Fruit fly (Drosophila melanogaster) whole organism, embryonic: ENCODE results near the gene CG12398.

Source experiments
- Ada2b ChIP-seq: fragments of 200-800 bp; sonication (Bioruptor generic); IDR thresholded peaks from 2 replicates; pipeline ENCODE4 v1.3.6; 2022; ENCODE audit warnings: missing biosample characterization, missing genetic modification characterization
- Blimp-1 ChIP-seq: fragments of 200-800 bp; sonication (Bioruptor generic); optimal IDR thresholded peaks from 3 replicates; lab custom pipeline; 2018; ENCODE audit warnings: missing biosample characterization, missing genetic modification characterization, mild to moderate bottlenecking, moderate library complexity, missing genetic modification reagents
- Bteb2 ChIP-seq: fragments of 200-800 bp; sonication (Bioruptor generic); optimal IDR thresholded peaks from 2 replicates; lab custom pipeline; 2016; ENCODE audit warnings: missing biosample characterization, missing genetic modification characterization
- CG11504 ChIP-seq: fragments of 200-800 bp; sonication (Bioruptor generic); optimal IDR thresholded peaks from 3 replicates; lab custom pipeline; 2019; ENCODE audit warnings: missing biosample characterization, mild to moderate bottlenecking, missing genetic modification characterization, moderate library complexity
- CG12071 ChIP-seq: fragments of 200-800 bp; sonication (Bioruptor generic); optimal IDR thresholded peaks from 3 replicates; lab custom pipeline; 2018; ENCODE audit warnings: missing biosample characterization, mild to moderate bottlenecking, missing genetic modification characterization
- CG12299 ChIP-seq: fragments of 200-800 bp; sonication (Bioruptor generic); optimal IDR thresholded peaks from 2 replicates; lab custom pipeline; 2018; ENCODE audit warnings: missing biosample characterization, mild to moderate bottlenecking, missing genetic modification characterization
- CG17361 ChIP-seq: fragments of 200-800 bp; sonication (Bioruptor generic); IDR thresholded peaks from 3 replicates; pipeline ENCODE4 v1.3.6; 2022; ENCODE audit warnings: missing biosample characterization, missing genetic modification characterization
- CG18262 ChIP-seq: fragments of 200-800 bp; optimal IDR thresholded peaks from 3 replicates; lab custom pipeline; 2019; ENCODE audit warnings: missing biosample characterization, mild to moderate bottlenecking, missing genetic modification characterization, moderate library complexity
- CG2202 ChIP-seq: fragments of 200-800 bp; sonication (Bioruptor generic); optimal IDR thresholded peaks from 2 replicates; lab custom pipeline; 2018; ENCODE audit warnings: missing biosample characterization, mild to moderate bottlenecking, missing genetic modification characterization
- CG3407 ChIP-seq: fragments of 200-800 bp; sonication (Bioruptor generic); optimal IDR thresholded peaks from 2 replicates; lab custom pipeline; 2018; ENCODE audit warnings: missing biosample characterization, mild to moderate bottlenecking, missing genetic modification characterization
- CG6254 ChIP-seq: fragments of 200-800 bp; sonication (Bioruptor generic); optimal IDR thresholded peaks from 3 replicates; lab custom pipeline; 2017; ENCODE audit warnings: mild to moderate bottlenecking, missing biosample characterization, missing genetic modification reagents, missing genetic modification characterization
- CG8388 ChIP-seq: fragments of 200-800 bp; sonication (Bioruptor generic); optimal IDR thresholded peaks from 2 replicates; lab custom pipeline; 2019; ENCODE audit warnings: missing biosample characterization, mild to moderate bottlenecking, missing genetic modification characterization, moderate library complexity
- CTCF ChIP-seq: fragments of 200-800 bp; sonication (Bioruptor generic); optimal IDR thresholded peaks from 2 replicates; lab custom pipeline; 2017; ENCODE audit warnings: missing biosample characterization, mild to moderate bottlenecking, missing genetic modification characterization, moderate library complexity
- CoRest ChIP-seq: fragments of 200-800 bp; sonication (Bioruptor generic); optimal IDR thresholded peaks from 3 replicates; lab custom pipeline; 2018; ENCODE audit warnings: missing biosample characterization, mild to moderate bottlenecking, missing genetic modification characterization, moderate library complexity
- D19A ChIP-seq: fragments of 200-800 bp; optimal IDR thresholded peaks from 3 replicates; lab custom pipeline; 2019; ENCODE audit warnings: missing biosample characterization, mild to moderate bottlenecking, missing genetic modification characterization, moderate library complexity
- Deaf1 ChIP-seq: fragments of 200-800 bp; optimal IDR thresholded peaks from 3 replicates; lab custom pipeline; 2019; ENCODE audit warnings: missing biosample characterization, mild to moderate bottlenecking, missing genetic modification characterization, moderate library complexity
- Doc2 ChIP-seq: fragments of 200-800 bp; sonication (Bioruptor generic); IDR thresholded peaks from 2 replicates; pipeline ENCODE4 v1.3.6; 2022; ENCODE audit warnings: missing biosample characterization, missing genetic modification characterization
- Drgx ChIP-seq: fragments of 200-800 bp; sonication (Bioruptor generic); IDR thresholded peaks from 2 replicates; pipeline ENCODE4 v1.3.6; 2022; ENCODE audit warnings: missing biosample characterization, missing genetic modification characterization
- HmgZ ChIP-seq: fragments of 200-800 bp; sonication (Bioruptor generic); optimal IDR thresholded peaks from 2 replicates; lab custom pipeline; 2018; ENCODE audit warnings: missing biosample characterization, mild to moderate bottlenecking, missing genetic modification characterization
- Hsf ChIP-seq: fragments of 200-800 bp; sonication (Bioruptor generic); optimal IDR thresholded peaks from 3 replicates; lab custom pipeline; 2016; ENCODE audit warnings: missing biosample characterization, missing genetic modification characterization
- Jarid2 ChIP-seq: fragments of 200-800 bp; sonication (Bioruptor generic); optimal IDR thresholded peaks from 3 replicates; lab custom pipeline; 2017; ENCODE audit warnings: mild to moderate bottlenecking, missing biosample characterization, missing genetic modification reagents, missing genetic modification characterization
- Med ChIP-seq: fragments of 200-800 bp; sonication (Bioruptor generic); peaks from one replicate; lab custom pipeline; 2016; ENCODE audit warnings: missing biosample characterization, missing genetic modification characterization, mild to moderate bottlenecking, inconsistent platforms, moderate library complexity
- Meics ChIP-seq: fragments of 200-800 bp; sonication (Bioruptor generic); optimal IDR thresholded peaks from 2 replicates; lab custom pipeline; 2017; ENCODE audit warnings: missing biosample characterization, mild to moderate bottlenecking, missing genetic modification characterization
- Sox102F ChIP-seq: fragments of 200-800 bp; sonication (Bioruptor generic); optimal IDR thresholded peaks from 2 replicates; lab custom pipeline; 2018; ENCODE audit warnings: missing biosample characterization, mild to moderate bottlenecking, missing genetic modification characterization, moderate library complexity
- Trl ChIP-seq, 3 experiments: fragments of >200 bp in 2 of 3; fragments of 200-800 bp in 1 of 3; sonication (Bioruptor generic) in 1 of 3; optimal IDR thresholded peaks; 2 replicates in 1 of 3; 3 replicates in 2 of 3; lab custom pipeline; 2016 to 2017; ENCODE audit warnings: missing biosample characterization in 1 of 3, missing genetic modification characterization in 1 of 3
- crol ChIP-seq: fragments of 200-800 bp; sonication (Bioruptor generic); IDR thresholded peaks from 2 replicates; pipeline ENCODE4 v1.3.6; 2022; ENCODE audit warnings: missing biosample characterization, missing genetic modification characterization
- cwo ChIP-seq: fragments of 200-800 bp; sonication (Bioruptor generic); optimal IDR thresholded peaks from 3 replicates; lab custom pipeline; 2017; ENCODE audit warnings: missing biosample characterization, missing genetic modification characterization, mild to moderate bottlenecking, moderate library complexity, missing genetic modification reagents
- da ChIP-seq: fragments of 200-800 bp; sonication (Bioruptor generic); optimal IDR thresholded peaks from 2 replicates; lab custom pipeline; 2016; ENCODE audit warnings: missing biosample characterization, missing genetic modification characterization
- ewg ChIP-seq: fragments of 200-800 bp; sonication (Bioruptor generic); optimal IDR thresholded peaks from 3 replicates; lab custom pipeline; 2017; ENCODE audit warnings: mild to moderate bottlenecking, missing biosample characterization, missing genetic modification reagents, missing genetic modification characterization
- fd64A ChIP-seq: fragments of 200-800 bp; sonication (Bioruptor generic); optimal IDR thresholded peaks from 3 replicates; lab custom pipeline; 2018; ENCODE audit warnings: missing biosample characterization, mild to moderate bottlenecking, missing genetic modification characterization
- inv ChIP-seq: fragments of 200-800 bp; sonication (Bioruptor generic); IDR thresholded peaks from 2 replicates; pipeline ENCODE4 v1.3.6; 2022; ENCODE audit warnings: missing biosample characterization, missing genetic modification characterization; ENCODE audit not compliant: partially characterized antibody
- kah ChIP-seq: fragments of 200-800 bp; sonication (Bioruptor generic); optimal IDR thresholded peaks from 2 replicates; lab custom pipeline; 2018; ENCODE audit warnings: missing biosample characterization, mild to moderate bottlenecking, missing genetic modification characterization
- kni ChIP-seq: fragments of 200-800 bp; sonication (Bioruptor generic); optimal IDR thresholded peaks from 3 replicates; lab custom pipeline; 2017; ENCODE audit warnings: mild to moderate bottlenecking, missing biosample characterization, missing genetic modification reagents, missing genetic modification characterization
- knrl ChIP-seq: fragments of 200-800 bp; sonication (Bioruptor generic); IDR thresholded peaks from 3 replicates; pipeline ENCODE4 v1.3.6; 2022; ENCODE audit warnings: missing biosample characterization, missing genetic modification characterization; ENCODE audit not compliant: partially characterized antibody
- lilli ChIP-seq: fragments of 200-800 bp; sonication (Bioruptor generic); optimal IDR thresholded peaks from 3 replicates; lab custom pipeline; 2016; ENCODE audit warnings: missing biosample characterization, missing genetic modification characterization
- nom ChIP-seq: fragments of 200-800 bp; sonication (Bioruptor generic); optimal IDR thresholded peaks from 2 replicates; lab custom pipeline; 2017; ENCODE audit warnings: missing biosample characterization, missing genetic modification characterization, mild to moderate bottlenecking, moderate library complexity, missing genetic modification reagents
- onecut ChIP-seq: fragments of 200-800 bp; sonication (Bioruptor generic); IDR thresholded peaks from 2 replicates; pipeline ENCODE4 v1.3.6; 2022; ENCODE audit warnings: missing biosample characterization, missing genetic modification characterization
- otp ChIP-seq: fragments of 200-800 bp; sonication (Bioruptor generic); IDR thresholded peaks from 3 replicates; pipeline ENCODE4, ENCODE4 v1.3.6; 2022; ENCODE audit warnings: missing biosample characterization, missing genetic modification characterization
- p53 ChIP-seq: fragments of 200-800 bp; sonication (Bioruptor generic); optimal IDR thresholded peaks from 2 replicates; lab custom pipeline; 2016; ENCODE audit warnings: missing biosample characterization, missing genetic modification characterization
- pnt ChIP-seq: fragments of 200-800 bp; sonication (Bioruptor generic); optimal IDR thresholded peaks from 3 replicates; lab custom pipeline; 2016; ENCODE audit warnings: missing biosample characterization, missing genetic modification characterization
- schlank ChIP-seq: fragments of 200-800 bp; sonication (Bioruptor generic); optimal IDR thresholded peaks from 2 replicates; lab custom pipeline; 2018; ENCODE audit warnings: missing biosample characterization, mild to moderate bottlenecking, missing genetic modification characterization
- sens ChIP-seq: fragments of 200-800 bp; sonication (Bioruptor generic); peaks from one replicate; lab custom pipeline; 2016; ENCODE audit warnings: missing biosample characterization, missing genetic modification characterization
- slou ChIP-seq: fragments of 200-800 bp; sonication (Bioruptor generic); optimal IDR thresholded peaks from 3 replicates; lab custom pipeline; 2016; ENCODE audit warnings: missing biosample characterization, missing genetic modification characterization
- yki ChIP-seq: fragments of >200 bp; optimal IDR thresholded peaks from 3 replicates; lab custom pipeline; 2018

Gene CG12398

dm6 chrX:14928844-14929243, 15.2 kb upstream of the CG12398 start, which contains the start of gene CG32591:
Gene CG32591, minus strand, starts transcription at chrX:14928944.
- TF ChIP-seq schlank (no peak), yki (lab: Kevin White, UChicago) (no peak), Trl (optimal IDR thresholded peaks at IDR 0.05; lab: Kevin White, UChicago) (no peak), Trl (GFP tag; optimal IDR thresholded peaks at IDR 0.05; lab: Kevin White, UChicago) (no peak), slou (GFP tag; lab: Kevin White, UChicago) (no peak), CG2202 (tag; lab: Kevin White, UChicago) (no peak), CG3407 (GFP tag; lab: Kevin White, UChicago) (no peak)

dm6 chrX:14923277-14924019, 9.8 kb upstream of the CG12398 start, which contains the start of gene CG9503:
Gene CG9503, minus strand, starts transcription at chrX:14923493.
- TF ChIP-seq Meics (GFP tag; lab: Kevin White, UChicago) (peak; percentile 67), knrl (GFP tag; lab: Robert Waterston, UW) (0 out of 3 replicates have a peak, but pooled peaks have one; percentile 8), inv (GFP tag; lab: Robert Waterston, UW) (no peak), CoRest (no peak), Med (GFP tag; lab: Kevin White, UChicago) (peak; percentile 5), Jarid2 (GFP tag; lab: Kevin White, UChicago) (peak; percentile 67), Blimp-1 (GFP tag; lab: Kevin White, UChicago) (peak; percentile 74), Deaf1 (tag; lab: Kevin White, UChicago) (peak; percentile 9), crol (peak; percentile 27; the same call in 1 of the 2 replicates), CG8388 (GFP tag; lab: Kevin White, UChicago) (peak; percentile 70), kni (GFP tag; lab: Kevin White, UChicago) (peak; percentile 60), Bteb2 (no peak), Trl (optimal IDR thresholded peaks at IDR 0.05; lab: Kevin White, UChicago) (peak in 1 of 2 experiments; percentile 50), Trl (GFP tag; optimal IDR thresholded peaks at IDR 0.05; lab: Kevin White, UChicago) (no peak), CTCF (GFP tag; lab: Kevin White, UChicago) (peak; percentile 21), p53 (no peak), Doc2 (GFP tag; lab: Robert Waterston, UW) (no peak)

- TF ChIP-seq fd64A (GFP tag; lab: Kevin White, UChicago) (no peak), Drgx (GFP tag; lab: Robert Waterston, UW) (peak; percentile 64), nom (GFP tag; lab: Kevin White, UChicago) (no peak), kah (GFP tag; lab: Kevin White, UChicago) (no peak), sens (GFP tag; lab: Kevin White, UChicago) (peak; percentile 75), otp (GFP tag; lab: Robert Waterston, UW) (no peak), CG17361 (GFP tag; lab: Robert Waterston, UW) (0 out of 3 replicates have a peak, but pooled peaks have one; percentile 27), lilli (GFP tag; lab: Kevin White, UChicago) (no peak), da (GFP tag; lab: Kevin White, UChicago) (no peak), pnt (GFP tag; lab: Kevin White, UChicago) (no peak), Ada2b (GFP tag; lab: Robert Waterston, UW) (no peak), D19A (tag; lab: Kevin White, UChicago) (peak; percentile 27), CG12299 (tag; lab: Kevin White, UChicago) (no peak), cwo (no peak), p53 (no peak), CG18262 (tag; lab: Kevin White, UChicago) (peak; percentile 23), ewg (GFP tag; lab: Kevin White, UChicago) (no peak), Sox102F (GFP tag; lab: Kevin White, UChicago) (peak; percentile 31), CG12071 (no peak), Hsf (GFP tag; lab: Kevin White, UChicago) (no peak), CG6254 (GFP tag; lab: Kevin White, UChicago) (no peak), CG11504 (tag; lab: Kevin White, UChicago) (peak; percentile 4), onecut (no peak), HmgZ (no peak)
Measured at dm6 chrX:14922396-14923276, 9.0 kb upstream of the CG12398 start.
